Worm (Caenorhabditis elegans) whole organism, dauer: Measurements from ENCODE around the gene eif-3.F.

Experiments
- unc-62 ChIP-seq: sonication (generic microtip); optimal IDR thresholded peaks from 2 replicates; lab custom pipeline; 2017; ENCODE audit warnings: missing biosample characterization, missing genetic modification reagents, missing genetic modification characterization

eif-3.F gene

DNA sequence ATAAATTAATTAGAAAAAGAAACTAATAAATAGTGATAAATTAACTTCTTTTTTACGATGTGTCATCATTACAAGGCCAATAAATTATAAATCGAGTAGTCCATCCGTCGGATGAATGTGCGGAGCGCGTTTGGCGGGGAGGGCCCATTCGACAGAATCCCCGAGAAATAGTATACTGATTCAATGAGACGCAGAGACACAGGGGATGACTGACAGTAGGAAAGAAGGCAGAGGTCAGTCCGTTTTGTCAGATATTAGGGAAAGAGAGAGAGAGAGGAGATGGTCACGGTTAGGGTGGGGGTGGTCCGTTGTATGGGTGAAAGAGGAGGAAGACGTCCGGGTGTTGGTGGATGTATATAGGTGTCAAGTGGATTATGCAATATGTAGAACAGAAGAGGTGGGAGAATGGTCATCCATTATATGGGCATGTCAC lies 22.8 kb upstream of the eif-3.F start:
- no peak for TF ChIP-seq unc-62 (GFP tag; lab: Kevin White, UChicago)

DNA sequence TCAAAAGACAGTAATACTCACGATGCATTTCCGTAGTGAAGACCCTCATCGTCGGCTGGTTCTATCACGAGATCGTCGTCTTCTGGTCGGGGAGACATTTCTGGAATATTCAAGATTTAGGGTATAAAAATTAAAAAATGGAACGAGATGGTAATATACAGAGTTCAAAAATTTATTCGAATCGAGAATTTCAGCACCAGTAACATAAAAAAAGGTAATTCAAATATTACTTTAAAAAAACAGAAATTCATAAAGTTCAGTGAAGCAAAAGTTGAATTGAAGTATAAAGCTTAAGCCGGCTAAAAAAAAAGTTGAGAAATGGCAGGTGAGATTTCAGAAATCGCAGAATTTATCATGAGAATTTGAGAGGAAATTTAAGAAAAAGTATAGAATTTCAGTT lies 21.2 kb upstream of the eif-3.F start, which contains the start of gene cam-1:
cam-1 (minus strand) TSS at position 101 of the 400 bp plus-strand sequence.
- no peak for TF ChIP-seq unc-62 (GFP tag; lab: Kevin White, UChicago)

DNA sequence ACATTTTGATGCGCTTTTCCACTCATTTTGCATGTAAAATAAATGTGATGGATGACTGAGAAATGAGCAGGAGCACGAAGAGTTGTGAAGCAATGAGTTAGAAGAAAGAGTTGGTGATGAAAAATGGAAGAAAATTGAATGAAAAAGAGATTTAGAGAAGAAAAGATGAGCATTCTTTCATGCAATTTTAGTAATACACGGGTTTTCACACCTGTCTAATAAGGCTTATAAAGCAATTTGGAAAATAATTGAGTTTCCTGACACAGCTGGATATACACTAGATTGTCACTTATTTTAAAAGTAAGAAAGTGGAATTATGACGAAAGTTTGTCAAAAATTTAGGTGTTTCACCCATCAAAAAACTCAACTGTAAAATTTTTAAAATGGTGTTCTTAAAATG lies 20.6 kb upstream of the eif-3.F start:
- no peak for TF ChIP-seq unc-62 (GFP tag; lab: Kevin White, UChicago)

DNA sequence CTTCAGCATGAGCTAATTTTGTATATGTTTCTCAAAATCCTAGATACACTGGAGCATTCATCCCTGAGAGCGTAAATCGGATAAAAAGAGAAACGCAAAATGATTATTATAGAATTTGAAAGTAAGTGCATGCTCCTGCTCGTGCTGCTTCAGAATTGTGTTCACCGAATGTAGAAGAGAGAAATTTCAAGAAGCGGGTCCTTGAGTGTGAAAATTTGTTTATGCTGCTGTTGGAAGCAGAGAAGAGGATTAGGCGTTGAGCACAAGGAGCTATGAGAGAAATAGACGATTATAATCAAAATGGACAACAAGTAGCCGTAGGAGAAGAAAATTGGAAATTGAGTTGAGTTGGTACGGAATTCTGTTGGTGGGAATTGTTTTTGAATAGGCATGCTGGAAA lies 19.7 kb upstream of the eif-3.F start:
- no peak for TF ChIP-seq unc-62 (GFP tag; lab: Kevin White, UChicago)

ce11 chrII:9313335-9313734 lies 18.1 kb upstream of the eif-3.F start:
- TF ChIP-seq unc-62 (GFP tag; lab: Kevin White, UChicago) = no peak

DNA sequence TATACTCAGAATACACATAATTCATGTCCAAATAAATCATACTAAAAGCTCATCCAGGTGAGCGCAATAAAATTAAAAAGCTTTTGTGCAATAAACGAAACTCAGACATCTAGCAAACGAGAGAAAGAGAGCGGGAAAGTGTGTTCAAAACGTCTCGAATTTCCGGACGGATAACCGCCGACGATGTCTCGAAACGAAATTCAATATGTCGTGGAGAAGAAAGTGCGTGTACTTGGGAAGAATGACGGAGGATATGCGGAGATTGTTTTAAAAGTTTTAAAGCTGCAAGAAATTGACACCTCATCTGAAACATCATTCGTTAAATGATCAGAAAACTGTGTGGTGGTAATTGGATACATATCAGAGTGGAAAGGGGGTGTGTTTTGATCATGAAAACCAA lies 16.7 kb upstream of the eif-3.F start:
- no peak for TF ChIP-seq unc-62 (GFP tag; lab: Kevin White, UChicago)

ce11 chrII:9315692-9316091 lies 15.8 kb upstream of the eif-3.F start:
- no peak for TF ChIP-seq unc-62 (GFP tag; lab: Kevin White, UChicago)

- no peak for TF ChIP-seq unc-62 (GFP tag; lab: Kevin White, UChicago)
Measured at ce11 chrII:9316801-9317200, 14.6 kb upstream of the eif-3.F start.

DNA sequence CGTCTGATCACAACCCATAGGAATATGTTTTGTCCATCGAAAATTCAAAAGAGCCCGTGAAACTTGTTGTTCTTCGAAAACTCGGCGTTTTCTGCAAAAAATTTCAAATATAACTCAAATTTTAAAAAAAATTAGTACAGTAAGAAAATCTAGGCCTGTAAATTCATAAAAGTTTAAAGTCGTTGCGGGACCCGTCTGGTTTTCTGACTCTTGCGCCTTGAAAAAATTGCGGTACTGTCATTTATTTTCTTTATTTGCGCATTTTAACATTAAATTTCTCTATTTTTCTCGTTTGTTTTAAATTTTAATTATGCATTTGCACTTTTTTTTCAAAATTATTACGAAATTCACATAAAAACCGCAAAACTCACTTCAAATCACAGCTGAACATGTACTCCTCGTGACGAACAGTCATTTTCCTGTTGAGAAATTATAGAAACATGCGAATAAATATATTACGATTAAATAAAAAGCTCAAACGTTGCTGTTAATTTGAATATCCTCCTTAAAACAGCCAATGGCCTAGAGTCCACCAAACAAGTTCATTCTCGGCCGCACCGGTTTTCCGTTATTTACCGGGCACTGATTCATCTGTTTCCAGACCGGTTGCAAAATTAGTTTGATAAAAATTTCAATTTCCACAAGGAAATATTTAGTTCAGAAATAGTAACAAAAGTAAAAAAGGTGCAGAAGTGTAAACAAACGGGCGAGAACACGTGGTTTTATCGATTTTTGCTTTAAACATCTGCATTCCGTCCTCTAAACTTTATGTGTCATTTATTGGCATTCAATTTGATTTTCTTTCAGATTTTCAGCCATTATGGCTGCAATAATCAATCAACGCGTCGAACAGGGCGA lies 12.2 kb upstream of the eif-3.F start, which contains the start of the genes csa-1 and wdfy-2:
csa-1 (minus strand) TSS at position 669 of the 858 bp plus-strand sequence.
wdfy-2 (plus strand) TSS at position 808 of the 858 bp plus-strand sequence.
- TF ChIP-seq unc-62 (GFP tag; lab: Kevin White, UChicago) = no peak

ce11 chrII:9322870-9323349 lies 8.5 kb upstream of the eif-3.F start, which contains the start of gene rab-39:
Gene rab-39 (minus strand): TSS chrII:9322920.
- no peak for TF ChIP-seq unc-62 (GFP tag; lab: Kevin White, UChicago)

ce11 chrII:9323660-9324059 lies 7.8 kb upstream of the eif-3.F start, which contains the start of gene egli-1:
Gene egli-1 (plus strand): TSS chrII:9323960.
- no peak for TF ChIP-seq unc-62 (GFP tag; lab: Kevin White, UChicago)

ce11 chrII:9324824-9325351 lies 6.6 kb upstream of the eif-3.F start, which contains the start of gene eat-3:
Gene eat-3 (plus strand): TSS chrII:9324874.
- TF ChIP-seq unc-62 (GFP tag; lab: Kevin White, UChicago) = no peak

- no peak for TF ChIP-seq unc-62 (GFP tag; lab: Kevin White, UChicago)
Measured at ce11 chrII:9325555-9325954, 5.9 kb upstream of the eif-3.F start.

DNA sequence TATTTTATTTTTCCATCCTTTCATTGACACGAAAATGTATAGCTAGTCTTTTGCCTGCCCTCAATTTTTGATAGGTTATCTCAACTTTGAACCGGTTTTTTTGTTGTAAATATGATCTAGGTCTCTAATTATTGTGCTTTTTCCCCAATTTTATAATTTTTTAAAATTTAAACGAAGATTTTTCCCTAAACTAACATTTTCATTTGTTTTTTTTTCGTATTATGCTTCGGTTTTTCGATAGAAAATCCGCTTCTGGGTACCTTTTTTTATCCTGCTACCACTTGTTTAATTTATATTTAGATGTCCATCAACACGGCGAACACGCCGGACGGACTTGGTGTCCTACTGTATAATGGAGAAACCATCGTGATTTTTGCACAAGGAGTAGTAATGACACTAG lies 2.0 kb upstream of the eif-3.F start, which contains the start of gene wbp-2:
wbp-2 (plus strand) TSS at position 301 of the 400 bp plus-strand sequence.
- no peak for TF ChIP-seq unc-62 (GFP tag; lab: Kevin White, UChicago)

DNA sequence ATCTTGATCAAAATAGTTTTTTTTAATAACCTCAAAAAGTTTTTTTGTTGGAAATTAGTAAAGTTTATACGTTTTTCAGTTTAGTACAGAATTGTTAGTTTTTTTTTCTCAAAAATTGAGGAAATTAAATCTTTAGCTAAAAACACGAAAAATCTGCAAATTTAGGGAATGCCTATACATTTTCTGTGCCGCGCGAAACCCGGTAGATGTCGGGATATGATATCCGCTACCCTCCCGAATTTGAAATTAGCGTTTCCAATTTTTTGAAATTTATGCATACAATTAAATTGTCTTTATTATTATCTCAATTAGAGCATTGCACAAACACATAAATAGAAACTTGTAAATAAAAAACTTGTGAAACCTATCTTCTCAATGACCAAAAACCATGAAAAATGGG lies 1.6 kb downstream of the eif-3.F start:
- no peak for TF ChIP-seq unc-62 (GFP tag; lab: Kevin White, UChicago)

DNA sequence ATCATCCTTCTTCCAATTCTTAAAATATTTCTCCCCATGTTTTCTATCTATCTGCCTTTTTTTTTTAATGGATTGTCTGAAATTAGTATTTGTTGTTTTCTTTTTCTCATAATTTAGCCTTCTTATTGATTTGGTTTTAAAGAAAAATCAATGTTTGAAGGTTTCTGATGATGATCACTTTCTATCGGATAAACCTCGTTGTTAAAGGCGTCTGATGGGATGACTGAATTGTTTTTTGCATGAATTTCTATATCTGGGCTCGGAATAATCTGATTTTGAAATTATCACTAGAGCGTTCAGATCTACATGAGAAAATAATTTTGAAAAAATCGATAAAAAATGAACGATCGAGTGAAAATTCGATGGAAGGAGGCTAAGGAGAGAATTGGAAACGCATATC lies 2.3 kb downstream of the eif-3.F start, which contains the start of gene scp-1:
scp-1 (plus strand) TSS at position 301 of the 400 bp plus-strand sequence.
- TF ChIP-seq unc-62 (GFP tag; lab: Kevin White, UChicago) = no peak
